Worm (Caenorhabditis elegans): ENCODE data around the gene Y37D8A.8.

- TF ChIP-seq fkh-2 (tag; optimal IDR thresholded peaks at IDR 0.05) (no peak), unc-62 (GFP tag; optimal IDR thresholded peaks at IDR 0.05) (no peak), tbx-2 (tag; optimal IDR thresholded peaks at IDR 0.05) (no peak), nhr-25 (tag; optimal IDR thresholded peaks at IDR 0.05) (no peak), ceh-16 (tag; optimal IDR thresholded peaks at IDR 0.05) (no peak), nhr-12 (tag; optimal IDR thresholded peaks at IDR 0.05) (no peak), ceh-82 (tag; optimal IDR thresholded peaks at IDR 0.05) (no peak), pha-4 (tag; optimal IDR thresholded peaks at IDR 0.05) (no peak), nhr-77 (tag; optimal IDR thresholded peaks at IDR 0.05) (no peak), snpc-4 (tag; optimal IDR thresholded peaks at IDR 0.05) (no peak)
Observed at ce11 chrIII:12880704-12881103, 16.0 kb downstream of the Y37D8A.8 start.
